Worm (Caenorhabditis elegans): ENCODE results near the gene D1054.19.
A peak's percentile ranks its signal among the peaks of the same experiment; 100 is the strongest.

ce11 chrV:10802060-10802459 lies 6.5 kb downstream of the D1054.19 start:
- TF ChIP-seq nhr-11 (tag; optimal IDR thresholded peaks at IDR 0.05) (no peak), nhr-76 (tag; optimal IDR thresholded peaks at IDR 0.05) (no peak), ztf-4 (tag; optimal IDR thresholded peaks at IDR 0.05) (no peak), egl-5 (tag; optimal IDR thresholded peaks at IDR 0.05) (no peak), ceh-82 (tag; optimal IDR thresholded peaks at IDR 0.05) (no peak), pqm-1 (tag; optimal IDR thresholded peaks at IDR 0.05) (peak; percentile 99), nhr-12 (tag; optimal IDR thresholded peaks at IDR 0.05) (no peak)

All from whole organism, L3 larva.